Worm (Caenorhabditis elegans): ENCODE data around the gene C28A5.6.

C28A5.6 gene

ce11 chrIII:4429402-4429801, at the start of gene C28A5.6:
Gene C28A5.6 (minus strand): TSS chrIII:4429502.
- TF ChIP-seq ceh-39 (tag; optimal IDR thresholded peaks at IDR 0.05), result no peak

ce11 chrIII:4477472-4477871, 48.2 kb upstream of the C28A5.6 start, which contains the start of gene ins-17:
Gene ins-17 (minus strand): TSS chrIII:4477572.
- TF ChIP-seq sptf-1 (tag; optimal IDR thresholded peaks at IDR 0.05) (no peak), mab-5 (tag; optimal IDR thresholded peaks at IDR 0.05) (no peak), drap-1 (GFP tag; optimal IDR thresholded peaks at IDR 0.05) (no peak), ztf-11 (tag; optimal IDR thresholded peaks at IDR 0.05) (no peak), elt-1 (tag; optimal IDR thresholded peaks at IDR 0.05; ENCODE audit: borderline replicate concordance, insufficient read depth) (no peak), M03D4.4 (tag; optimal IDR thresholded peaks at IDR 0.05) (no peak), nhr-12 (tag; optimal IDR thresholded peaks at IDR 0.05) (no peak), bed-3 (GFP tag; optimal IDR thresholded peaks at IDR 0.05) (no peak)

ce11 chrIII:4476806-4477205, 47.5 kb upstream of the C28A5.6 start:
- no peak for TF ChIP-seq elt-1 (tag; optimal IDR thresholded peaks at IDR 0.05; ENCODE audit: borderline replicate concordance, insufficient read depth)
- TF ChIP-seq nhr-237 (tag; optimal IDR thresholded peaks at IDR 0.05), result no peak
- TF ChIP-seq nhr-28 (tag; optimal IDR thresholded peaks at IDR 0.05), result no peak
- no peak for TF ChIP-seq mls-2 (tag; optimal IDR thresholded peaks at IDR 0.05)
- no peak for TF ChIP-seq lsy-2 (tag; optimal IDR thresholded peaks at IDR 0.05)
- TF ChIP-seq nhr-12 (tag; optimal IDR thresholded peaks at IDR 0.05), result no peak
- TF ChIP-seq lin-13 (tag; optimal IDR thresholded peaks at IDR 0.05), result no peak
- no peak for TF ChIP-seq mep-1 (tag; optimal IDR thresholded peaks at IDR 0.05)
- TF ChIP-seq elt-3 (tag; optimal IDR thresholded peaks at IDR 0.05), result no peak
- no peak for TF ChIP-seq ceh-83 (GFP tag; optimal IDR thresholded peaks at IDR 0.05)
- TF ChIP-seq zip-8 (tag; optimal IDR thresholded peaks at IDR 0.05), result no peak

- TF ChIP-seq snpc-4 (tag; optimal IDR thresholded peaks at IDR 0.05), result no peak
- TF ChIP-seq sptf-1 (tag; optimal IDR thresholded peaks at IDR 0.05), result no peak
- no peak for TF ChIP-seq lin-13 (tag; optimal IDR thresholded peaks at IDR 0.05)
- TF ChIP-seq pha-4 (tag; optimal IDR thresholded peaks at IDR 0.05), result no peak
- no peak for TF ChIP-seq lin-32 (GFP tag; optimal IDR thresholded peaks at IDR 0.05)
- TF ChIP-seq ceh-39 (tag; optimal IDR thresholded peaks at IDR 0.05), result no peak
- TF ChIP-seq elt-3 (tag; optimal IDR thresholded peaks at IDR 0.05), result no peak
These were observed 47.0 kb upstream of the C28A5.6 start for ce11 chrIII:4476313-4476712.

- TF ChIP-seq ces-1 (GFP tag; optimal IDR thresholded peaks at IDR 0.05), result peak; percentile 82
- TF ChIP-seq ceh-43 (GFP tag; optimal IDR thresholded peaks at IDR 0.05), result peak; percentile 74
- no peak for TF ChIP-seq nhr-76 (tag; optimal IDR thresholded peaks at IDR 0.05)
- TF ChIP-seq mep-1 (tag; optimal IDR thresholded peaks at IDR 0.05), result peak; percentile 99
- TF ChIP-seq ztf-11 (tag; optimal IDR thresholded peaks at IDR 0.05), result peak; percentile 89
- peak; percentile 91 for TF ChIP-seq ceh-39 (tag; optimal IDR thresholded peaks at IDR 0.05)
- TF ChIP-seq lsy-2 (tag; optimal IDR thresholded peaks at IDR 0.05), result peak; percentile 100
- TF ChIP-seq elt-3 (tag; optimal IDR thresholded peaks at IDR 0.05), result peak; percentile 66
- peak; percentile 85 for TF ChIP-seq M03D4.4 (tag; optimal IDR thresholded peaks at IDR 0.05)
- TF ChIP-seq tbx-8 (GFP tag; optimal IDR thresholded peaks at IDR 0.05), result peak; percentile 39
- no peak for TF ChIP-seq unc-39 (tag; optimal IDR thresholded peaks at IDR 0.05)
- peak; percentile 67 for TF ChIP-seq ham-2 (GFP tag; optimal IDR thresholded peaks at IDR 0.05)
- TF ChIP-seq cnd-1 (tag; optimal IDR thresholded peaks at IDR 0.05), result peak; percentile 88
- peak; percentile 34 for TF ChIP-seq lin-32 (GFP tag; optimal IDR thresholded peaks at IDR 0.05)
- peak; percentile 92 for TF ChIP-seq sptf-1 (tag; optimal IDR thresholded peaks at IDR 0.05)
- TF ChIP-seq mab-5 (tag; optimal IDR thresholded peaks at IDR 0.05), result peak; percentile 66
- peak; percentile 73 for TF ChIP-seq bed-3 (GFP tag; optimal IDR thresholded peaks at IDR 0.05)
- TF ChIP-seq unc-120 (tag; optimal IDR thresholded peaks at IDR 0.05; ENCODE audit: poor library complexity, severe bottlenecking), result peak; percentile 77
- no peak for TF ChIP-seq snpc-4 (tag; optimal IDR thresholded peaks at IDR 0.05)
- peak; percentile 78 for TF ChIP-seq hlh-1 (tag; optimal IDR thresholded peaks at IDR 0.05)
- peak; percentile 67 for TF ChIP-seq nhr-12 (tag; optimal IDR thresholded peaks at IDR 0.05)
- peak; percentile 71 for TF ChIP-seq mls-2 (tag; optimal IDR thresholded peaks at IDR 0.05)
- TF ChIP-seq flh-1 (GFP tag; optimal IDR thresholded peaks at IDR 0.05), result peak; percentile 34
- peak; percentile 4 for TF ChIP-seq sem-2 (GFP tag; optimal IDR thresholded peaks at IDR 0.05)
- TF ChIP-seq nhr-2 (tag; optimal IDR thresholded peaks at IDR 0.05), result peak; percentile 43
- TF ChIP-seq ceh-83 (GFP tag; optimal IDR thresholded peaks at IDR 0.05), result peak; percentile 60
- no peak for TF ChIP-seq elt-1 (tag; optimal IDR thresholded peaks at IDR 0.05; ENCODE audit: borderline replicate concordance, insufficient read depth)
- peak; percentile 77 for TF ChIP-seq unc-62 (GFP tag; optimal IDR thresholded peaks at IDR 0.05)
- peak; percentile 37 for TF ChIP-seq nhr-28 (tag; optimal IDR thresholded peaks at IDR 0.05)
- peak; percentile 94 for TF ChIP-seq nhr-237 (tag; optimal IDR thresholded peaks at IDR 0.05)
- peak; percentile 75 for TF ChIP-seq drap-1 (GFP tag; optimal IDR thresholded peaks at IDR 0.05)
- peak; percentile 100 for TF ChIP-seq lin-13 (tag; optimal IDR thresholded peaks at IDR 0.05)
- no peak for TF ChIP-seq blmp-1 (tag; optimal IDR thresholded peaks at IDR 0.05)
- TF ChIP-seq zip-8 (tag; optimal IDR thresholded peaks at IDR 0.05), result peak; percentile 22
- TF ChIP-seq pha-4 (tag; optimal IDR thresholded peaks at IDR 0.05), result peak; percentile 100
These were observed 46.2 kb upstream of the C28A5.6 start, which contains the start of gene rps-1 for ce11 chrIII:4475428-4475968. Gene rps-1 (plus strand): TSS chrIII:4475918.

Measured in whole organism, mixed stage, embryonic.